Fruit fly (Drosophila melanogaster) whole organism, pupa: ENCODE data around the gene CG14441.

Source experiments
- CG10348 ChIP-seq: fragments of 200-800 bp; sonication (Bioruptor generic); IDR thresholded peaks from 2 replicates; pipeline ENCODE4 v1.3.6; 2022; ENCODE audit warnings: missing biosample characterization, missing genetic modification characterization
- CG12605 ChIP-seq: fragments of 200-800 bp; sonication (Bioruptor generic); IDR thresholded peaks from 2 replicates; pipeline ENCODE4 v1.3.6; 2022; ENCODE audit warnings: missing biosample characterization, missing genetic modification characterization
- CG13204 ChIP-seq: fragments of 200-800 bp; sonication (Bioruptor generic); optimal IDR thresholded peaks from 2 replicates; lab custom pipeline; 2018; ENCODE audit warnings: missing biosample characterization, mild to moderate bottlenecking, missing genetic modification characterization, moderate library complexity
- CG14655 ChIP-seq: fragments of 200-800 bp; sonication (Bioruptor generic); optimal IDR thresholded peaks from 3 replicates; lab custom pipeline; 2017; ENCODE audit warnings: mild to moderate bottlenecking, missing biosample characterization, missing genetic modification reagents, missing genetic modification characterization
- CG15710 ChIP-seq: fragments of 200-800 bp; sonication (Bioruptor generic); optimal IDR thresholded peaks from 2 replicates; lab custom pipeline; 2018; ENCODE audit warnings: missing biosample characterization, mild to moderate bottlenecking, missing genetic modification characterization, moderate library complexity
- CG17806 ChIP-seq: fragments of 200-800 bp; sonication (Bioruptor generic); optimal IDR thresholded peaks from 2 replicates; lab custom pipeline; 2018; ENCODE audit warnings: missing biosample characterization, mild to moderate bottlenecking, missing genetic modification characterization, moderate library complexity
- CG32121 ChIP-seq: fragments of 200-800 bp; sonication (Bioruptor generic); IDR thresholded peaks from 2 replicates; pipeline ENCODE4 v1.3.6; 2022; ENCODE audit warnings: missing biosample characterization, missing genetic modification characterization
- CG34367 ChIP-seq: fragments of 200-800 bp; sonication (Bioruptor generic); optimal IDR thresholded peaks from 2 replicates; lab custom pipeline; 2018; ENCODE audit warnings: missing biosample characterization, mild to moderate bottlenecking, missing genetic modification characterization
- CG4496 ChIP-seq: fragments of 200-800 bp; sonication (Bioruptor generic); IDR thresholded peaks from 3 replicates; pipeline ENCODE4 v1.3.6; 2022; ENCODE audit warnings: missing biosample characterization, missing genetic modification characterization
- CG8159 ChIP-seq: fragments of 200-800 bp; sonication (Bioruptor generic); optimal IDR thresholded peaks from 3 replicates; lab custom pipeline; 2018; ENCODE audit warnings: missing biosample characterization, mild to moderate bottlenecking, missing genetic modification characterization, moderate library complexity
- CG8301 ChIP-seq: fragments of 200-800 bp; sonication (Bioruptor generic); optimal IDR thresholded peaks from 2 replicates; lab custom pipeline; 2018; ENCODE audit warnings: missing biosample characterization, mild to moderate bottlenecking, missing genetic modification characterization
- CG9948 ChIP-seq: fragments of 200-800 bp; sonication (Bioruptor generic); optimal IDR thresholded peaks from 2 replicates; lab custom pipeline; 2018; ENCODE audit warnings: missing biosample characterization, mild to moderate bottlenecking, missing genetic modification characterization, moderate library complexity
- D1 ChIP-seq: fragments of 200-800 bp; sonication (Bioruptor generic); optimal IDR thresholded peaks from 2 replicates; lab custom pipeline; 2018; ENCODE audit warnings: missing biosample characterization, mild to moderate bottlenecking, missing genetic modification characterization, moderate library complexity
- EcR ChIP-seq: fragments of 200-800 bp; sonication (Bioruptor generic); optimal IDR thresholded peaks from 3 replicates; lab custom pipeline; 2019; ENCODE audit warnings: missing biosample characterization, missing genetic modification characterization, mild to moderate bottlenecking, moderate library complexity, missing genetic modification reagents
- Ets98B ChIP-seq: fragments of 200-800 bp; sonication (Bioruptor generic); IDR thresholded peaks from 2 replicates; pipeline ENCODE4 v1.3.6; 2022; ENCODE audit warnings: missing biosample characterization, missing genetic modification characterization
- Pif1A ChIP-seq: fragments of 200-800 bp; sonication (Bioruptor generic); optimal IDR thresholded peaks from 3 replicates; lab custom pipeline; 2016; ENCODE audit warnings: missing biosample characterization, missing genetic modification characterization
- Pif1B ChIP-seq: fragments of 200-800 bp; sonication (Bioruptor generic); optimal IDR thresholded peaks from 3 replicates; lab custom pipeline; 2016; ENCODE audit warnings: missing biosample characterization, missing genetic modification characterization
- Snoo ChIP-seq: fragments of 200-800 bp; sonication (Bioruptor generic); optimal IDR thresholded peaks from 3 replicates; lab custom pipeline; 2017; ENCODE audit warnings: missing biosample characterization, mild to moderate bottlenecking, missing genetic modification characterization, inconsistent platforms
- fd96Ca ChIP-seq: fragments of 200-800 bp; sonication (Bioruptor generic); IDR thresholded peaks from 3 replicates; pipeline ENCODE4 v1.3.6; 2022; ENCODE audit warnings: missing biosample characterization, missing genetic modification characterization
- gl ChIP-seq: fragments of 200-800 bp; sonication (Bioruptor generic); optimal IDR thresholded peaks from 2 replicates; lab custom pipeline; 2018; ENCODE audit warnings: missing biosample characterization, mild to moderate bottlenecking, missing genetic modification characterization
- rn ChIP-seq: fragments of 200-800 bp; sonication (Bioruptor generic); IDR thresholded peaks from 2 replicates; pipeline ENCODE4 v1.3.6; 2022; ENCODE audit warnings: missing biosample characterization, missing genetic modification characterization

CG14441 gene

dm6 chrX:6745547-6745946, 46.2 kb downstream of the CG14441 start:
- TF ChIP-seq Pif1B (GFP tag; lab: Kevin White, UChicago) (peak; percentile 59), D1 (tag; lab: Kevin White, UChicago) (no peak), EcR (no peak), CG32121 (GFP tag; lab: Robert Waterston, UW) (peak; percentile 17; the same call in 1 of the 2 replicates), CG17806 (tag; lab: Kevin White, UChicago) (peak; percentile 67), CG34367 (tag; lab: Kevin White, UChicago) (peak; percentile 62), CG9948 (tag; lab: Kevin White, UChicago) (peak; percentile 73), CG15710 (peak; percentile 46), CG14655 (GFP tag; lab: Kevin White, UChicago) (peak; percentile 78), Pif1A (peak; percentile 47), CG10348 (GFP tag; lab: Robert Waterston, UW) (no peak), CG12605 (GFP tag; lab: Robert Waterston, UW) (peak; percentile 24; the same call in 1 of the 2 replicates), fd96Ca (peak; percentile 70), CG4496 (GFP tag; lab: Robert Waterston, UW) (peak; percentile 79), CG13204 (no peak), Ets98B (GFP tag; lab: Robert Waterston, UW) (peak; percentile 70), CG8159 (tag; lab: Kevin White, UChicago) (peak; percentile 49), gl (tag; lab: Kevin White, UChicago) (no peak), rn (GFP tag; lab: Robert Waterston, UW) (peak; percentile 41; the same call in 1 of the 2 replicates), CG8301 (peak; percentile 70)

- no peak for TF ChIP-seq rn (GFP tag; lab: Robert Waterston, UW)
- TF ChIP-seq CG8301 = peak; percentile 1
- TF ChIP-seq CG34367 (tag; lab: Kevin White, UChicago) = peak; percentile 31
- TF ChIP-seq CG9948 (tag; lab: Kevin White, UChicago) = peak; percentile 36
- TF ChIP-seq CG4496 (GFP tag; lab: Robert Waterston, UW) = no peak
- peak; percentile 3 for TF ChIP-seq CG14655 (GFP tag; lab: Kevin White, UChicago)
- peak; percentile 37 for TF ChIP-seq CG17806 (tag; lab: Kevin White, UChicago)
- TF ChIP-seq gl (tag; lab: Kevin White, UChicago) = peak; percentile 11
- TF ChIP-seq CG15710 = peak; percentile 51
- TF ChIP-seq CG8159 (tag; lab: Kevin White, UChicago) = peak; percentile 46
- TF ChIP-seq, all 21 proteins: peak for 8
Measured at dm6 chrX:6746221-6746620, 46.9 kb downstream of the CG14441 start.

dm6 chrX:6747244-6747643, 47.9 kb downstream of the CG14441 start, which contains the start of gene CG14439:
Gene CG14439 (plus strand): TSS chrX:6747544.
- no peak for TF ChIP-seq CG14655 (GFP tag; lab: Kevin White, UChicago)
- TF ChIP-seq fd96Ca = no peak
- TF ChIP-seq CG17806 (tag; lab: Kevin White, UChicago) = no peak
- no peak for TF ChIP-seq EcR

dm6 chrX:6751964-6752363, 52.7 kb downstream of the CG14441 start:
- no peak for TF ChIP-seq Pif1B (GFP tag; lab: Kevin White, UChicago)
- TF ChIP-seq CG13204 = no peak
- TF ChIP-seq D1 (tag; lab: Kevin White, UChicago) = no peak
- no peak for TF ChIP-seq Snoo (tag; lab: Kevin White, UChicago)
- no peak for TF ChIP-seq CG32121 (GFP tag; lab: Robert Waterston, UW)
- no peak for TF ChIP-seq CG15710
- no peak for TF ChIP-seq Pif1A
- no peak for TF ChIP-seq CG4496 (GFP tag; lab: Robert Waterston, UW)
- no peak for TF ChIP-seq CG14655 (GFP tag; lab: Kevin White, UChicago)
- TF ChIP-seq rn (GFP tag; lab: Robert Waterston, UW) = no peak
- no peak for TF ChIP-seq CG34367 (tag; lab: Kevin White, UChicago)
- no peak for TF ChIP-seq CG8159 (tag; lab: Kevin White, UChicago)
- TF ChIP-seq, all 21 proteins: peak for 0

dm6 chrX:6756175-6756718, 56.9 kb downstream of the CG14441 start, which contains the start of gene sov:
Gene sov (plus strand): TSS chrX:6756322.
- TF ChIP-seq CG14655 (GFP tag; lab: Kevin White, UChicago) = no peak
- TF ChIP-seq CG12605 (GFP tag; lab: Robert Waterston, UW) = no peak
- 0 out of 3 replicates have a peak, but pooled peaks have one; percentile 28 for TF ChIP-seq CG4496 (GFP tag; lab: Robert Waterston, UW)
- no peak for TF ChIP-seq fd96Ca
- TF ChIP-seq Snoo (tag; lab: Kevin White, UChicago) = no peak
- TF ChIP-seq CG9948 (tag; lab: Kevin White, UChicago) = no peak
- no peak for TF ChIP-seq Pif1B (GFP tag; lab: Kevin White, UChicago)
- no peak for TF ChIP-seq CG15710
- TF ChIP-seq D1 (tag; lab: Kevin White, UChicago) = no peak

- TF ChIP-seq CG17806 (tag; lab: Kevin White, UChicago) (no peak), gl (tag; lab: Kevin White, UChicago) (no peak), fd96Ca (no peak), CG4496 (GFP tag; lab: Robert Waterston, UW) (0 out of 3 replicates have a peak, but pooled peaks have one; percentile 30), EcR (peak; percentile 16), Ets98B (GFP tag; lab: Robert Waterston, UW) (peak; percentile 33; the same call in 1 of the 2 replicates), CG34367 (tag; lab: Kevin White, UChicago) (no peak), Pif1A (no peak)
Measured at dm6 chrX:6759184-6759965, 60.1 kb downstream of the CG14441 start.
